Fruit fly (Drosophila melanogaster): Measurements from ENCODE around the gene Poxm.

The Poxm gene

DNA sequence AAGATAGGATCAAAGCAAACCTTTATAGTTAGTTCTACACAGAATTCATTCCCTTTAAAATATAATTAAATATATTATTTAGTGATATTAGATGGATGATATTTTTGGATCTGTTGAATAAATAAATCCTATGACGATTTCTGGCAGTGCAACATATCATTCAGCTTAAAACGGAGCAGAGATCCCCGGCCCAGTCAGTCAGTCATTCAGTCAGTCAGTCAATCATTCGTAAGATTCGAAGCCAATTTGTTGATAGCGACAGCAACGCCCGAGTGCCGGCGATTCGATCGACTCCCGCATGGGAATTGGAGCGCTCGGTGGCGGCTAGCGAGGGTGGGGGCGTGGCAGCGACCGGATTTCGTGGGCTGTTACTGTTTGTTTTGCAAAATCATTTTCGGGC, 53.6 kb downstream of the Poxm start:
- no peak for TF ChIP-seq CG4496 (GFP tag; IDR thresholded peaks at IDR 0.05)
- no peak for TF ChIP-seq Pif1B (GFP tag; optimal IDR thresholded peaks at IDR 0.05)
- no peak for TF ChIP-seq rn (GFP tag; IDR thresholded peaks at IDR 0.05)
- no peak for TF ChIP-seq CG13204 (GFP tag; optimal IDR thresholded peaks at IDR 0.05)

DNA sequence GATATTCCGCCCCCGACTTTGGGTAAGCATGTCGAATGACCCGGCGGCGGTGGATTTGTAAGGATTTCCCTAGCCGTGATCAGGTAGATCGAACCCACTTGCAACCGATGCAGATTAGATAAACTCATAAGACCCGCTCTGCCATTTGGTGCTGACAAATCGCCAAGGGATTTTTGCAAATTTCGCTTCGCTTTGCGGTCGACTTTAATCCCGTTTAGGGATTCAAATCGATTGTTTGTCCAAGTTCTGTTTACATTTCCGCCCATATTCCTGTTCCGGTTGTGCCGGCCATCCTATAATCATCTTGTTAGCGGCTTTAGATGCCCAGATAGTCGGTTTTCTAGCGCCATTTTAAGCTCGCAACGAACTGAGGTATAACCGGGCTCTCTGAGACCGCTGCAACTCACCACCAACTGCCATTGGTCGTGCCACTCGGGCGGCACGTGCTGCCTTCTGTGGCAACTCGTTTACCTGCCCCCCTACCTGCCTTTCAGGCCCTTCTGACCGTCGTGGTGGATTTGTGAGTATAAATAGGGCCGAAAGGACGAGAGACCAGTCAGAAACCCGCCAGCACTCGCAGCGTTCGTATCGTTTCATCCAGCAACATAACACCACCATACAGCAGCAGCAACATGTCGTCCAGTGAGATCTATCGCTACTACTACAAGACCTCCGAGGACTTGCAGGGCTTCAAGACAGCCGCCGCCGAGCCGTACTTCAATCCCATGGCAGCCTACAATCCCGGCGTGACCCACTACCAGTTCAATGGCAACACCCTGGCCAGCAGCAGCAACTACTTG, 55.9 kb downstream of the Poxm start, which contains the start of gene ato:
Gene ato, plus strand, starts transcription at position 559 of the 800 bp plus-strand sequence.
- TF ChIP-seq CG13204 (GFP tag; optimal IDR thresholded peaks at IDR 0.05), result peak; percentile 18
- no peak for TF ChIP-seq rn (GFP tag; IDR thresholded peaks at IDR 0.05)

DNA sequence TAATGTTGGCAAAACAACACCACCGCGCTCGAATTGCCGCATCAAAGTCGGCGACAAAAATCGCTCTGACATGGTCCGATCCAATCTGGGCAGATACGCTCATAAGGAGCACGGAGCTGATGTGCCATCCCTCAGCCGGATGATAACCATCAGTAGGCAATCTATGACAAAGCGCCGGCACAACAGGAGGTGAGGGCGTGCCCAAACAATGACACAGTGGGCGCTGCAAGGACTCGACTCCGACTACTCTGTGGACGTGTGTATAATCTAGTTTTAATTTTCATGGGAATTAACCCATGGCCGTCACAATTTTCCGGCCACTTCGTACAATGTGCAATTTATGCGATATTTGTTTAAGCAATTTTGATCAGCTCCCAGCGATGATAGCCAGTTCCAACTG, 58.6 kb downstream of the Poxm start:
- TF ChIP-seq CG12605 (GFP tag; IDR thresholded peaks at IDR 0.05), result no peak
- no peak for TF ChIP-seq EcR (GFP tag; optimal IDR thresholded peaks at IDR 0.05)
- no peak for TF ChIP-seq D1 (tag; optimal IDR thresholded peaks at IDR 0.05)
- TF ChIP-seq Pif1B (GFP tag; optimal IDR thresholded peaks at IDR 0.05), result no peak
- TF ChIP-seq CG9948 (tag; optimal IDR thresholded peaks at IDR 0.05), result no peak
- no peak for TF ChIP-seq CG14655 (GFP tag; optimal IDR thresholded peaks at IDR 0.05)
- no peak for TF ChIP-seq CG10348 (GFP tag; IDR thresholded peaks at IDR 0.05)
- TF ChIP-seq Ets98B (GFP tag; IDR thresholded peaks at IDR 0.05), result no peak
- TF ChIP-seq CG8301 (tag; optimal IDR thresholded peaks at IDR 0.05), result no peak
- TF ChIP-seq Pif1A (GFP tag; optimal IDR thresholded peaks at IDR 0.05), result no peak
- TF ChIP-seq CG13204 (GFP tag; optimal IDR thresholded peaks at IDR 0.05), result no peak
- no peak for TF ChIP-seq CG15710 (tag; optimal IDR thresholded peaks at IDR 0.05)
- no peak for TF ChIP-seq CG32121 (GFP tag; IDR thresholded peaks at IDR 0.05)

DNA sequence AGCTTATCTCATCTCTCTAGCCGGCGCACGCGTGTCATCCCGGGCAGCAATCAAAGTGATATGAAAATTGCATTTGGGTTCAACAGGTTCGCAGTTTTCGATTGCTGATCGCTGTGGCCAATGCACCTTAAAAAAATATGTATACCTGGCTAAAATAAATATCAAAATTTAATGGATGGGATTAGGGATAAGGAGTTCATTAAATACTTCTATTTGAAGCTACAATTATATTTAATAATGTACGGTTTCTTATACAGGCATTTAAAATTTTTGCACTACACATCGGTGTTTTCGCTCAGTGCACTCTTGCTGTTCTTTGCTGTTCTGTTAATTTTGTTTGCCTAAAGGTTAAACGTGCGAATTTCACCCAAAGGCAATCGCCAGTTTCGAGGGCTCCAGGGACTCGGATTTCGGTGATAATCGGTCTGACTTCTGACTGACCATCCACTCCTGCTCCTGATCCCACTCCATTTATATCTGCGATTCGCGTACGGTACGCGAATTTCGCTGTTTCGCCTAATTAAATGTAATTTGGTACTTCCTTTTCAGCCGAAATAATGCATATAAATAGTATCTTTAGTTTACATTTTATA, 60.9 kb downstream of the Poxm start:
- no peak for TF ChIP-seq CG17806 (tag; optimal IDR thresholded peaks at IDR 0.05)
- TF ChIP-seq Snoo (tag; optimal IDR thresholded peaks at IDR 0.05), result peak; percentile 56
- no peak for TF ChIP-seq fd96Ca (GFP tag; IDR thresholded peaks at IDR 0.05)
- TF ChIP-seq rn (GFP tag; IDR thresholded peaks at IDR 0.05), result no peak

DNA sequence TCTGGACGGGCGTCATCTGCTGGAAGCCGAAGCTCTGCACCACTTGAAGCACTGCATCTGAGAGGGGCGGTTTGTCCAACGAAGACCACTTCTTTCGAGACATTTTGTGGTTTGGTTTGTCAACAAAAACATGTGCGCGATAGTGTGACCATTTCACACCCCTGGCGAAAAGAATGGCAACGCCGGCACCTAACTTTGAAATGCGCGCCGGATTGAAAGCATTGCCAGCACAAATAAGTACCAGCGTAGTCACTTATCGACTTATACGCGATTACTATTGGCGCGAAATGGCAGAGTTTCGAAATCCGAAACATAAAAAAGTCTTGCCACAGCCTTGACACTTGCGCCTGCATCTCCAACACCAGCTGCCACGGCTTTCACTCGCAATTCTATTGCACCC, 63.9 kb downstream of the Poxm start, which contains the start of gene CG9630:
Gene CG9630, minus strand, starts transcription at position 157 of the 400 bp plus-strand sequence.
- no peak for TF ChIP-seq rn (GFP tag; IDR thresholded peaks at IDR 0.05)
- TF ChIP-seq CG15710 (tag; optimal IDR thresholded peaks at IDR 0.05), result no peak
- no peak for TF ChIP-seq Pif1A (GFP tag; optimal IDR thresholded peaks at IDR 0.05)
- no peak for TF ChIP-seq CG32121 (GFP tag; IDR thresholded peaks at IDR 0.05)
- no peak for TF ChIP-seq D1 (tag; optimal IDR thresholded peaks at IDR 0.05)
- TF ChIP-seq CG9948 (tag; optimal IDR thresholded peaks at IDR 0.05), result no peak
- no peak for TF ChIP-seq CG17806 (tag; optimal IDR thresholded peaks at IDR 0.05)
- TF ChIP-seq EcR (GFP tag; optimal IDR thresholded peaks at IDR 0.05), result no peak
- no peak for TF ChIP-seq CG13204 (GFP tag; optimal IDR thresholded peaks at IDR 0.05)
- TF ChIP-seq CG34367 (tag; optimal IDR thresholded peaks at IDR 0.05), result no peak
- no peak for TF ChIP-seq CG8301 (tag; optimal IDR thresholded peaks at IDR 0.05)
- TF ChIP-seq fd96Ca (GFP tag; IDR thresholded peaks at IDR 0.05), result no peak
- no peak for TF ChIP-seq Ets98B (GFP tag; IDR thresholded peaks at IDR 0.05)
